Fruit fly (Drosophila melanogaster): ENCODE measurements around the gene CG15142.

Gene CG15142

dm6 chr2L:17466950-17467349, 31.7 kb downstream of the CG15142 start:
- TF ChIP-seq CG11617 (GFP tag; optimal IDR thresholded peaks at IDR 0.05) (no peak), CG14711 (tag; optimal IDR thresholded peaks at IDR 0.05) (no peak), ovo (GFP tag; optimal IDR thresholded peaks at IDR 0.05) (no peak), toe (GFP tag; optimal IDR thresholded peaks at IDR 0.05) (no peak), Hr96 (GFP tag; optimal IDR thresholded peaks at IDR 0.05) (no peak), Crg-1 (GFP tag; optimal IDR thresholded peaks at IDR 0.05) (no peak), Clk (GFP tag; optimal IDR thresholded peaks at IDR 0.05) (no peak)

- no peak for TF ChIP-seq CG1620 (GFP tag; optimal IDR thresholded peaks at IDR 0.05)
- no peak for TF ChIP-seq pad (GFP tag; optimal IDR thresholded peaks at IDR 0.05)
- TF ChIP-seq Mnt (GFP tag; optimal IDR thresholded peaks at IDR 0.05) = no peak
- no peak for TF ChIP-seq Crg-1 (GFP tag; optimal IDR thresholded peaks at IDR 0.05)
- peak; percentile 23 for TF ChIP-seq CG7101 (tag; optimal IDR thresholded peaks at IDR 0.05)
- peak; percentile 37 for TF ChIP-seq Hr96 (GFP tag; optimal IDR thresholded peaks at IDR 0.05)
- TF ChIP-seq CG7045 (GFP tag; optimal IDR thresholded peaks at IDR 0.05) = peak; percentile 61
- TF ChIP-seq kay (GFP tag; ENCODE audit: borderline replicate concordance) = peak; percentile 30
- peak; percentile 21 for TF ChIP-seq toe (GFP tag; optimal IDR thresholded peaks at IDR 0.05)
- no peak for TF ChIP-seq CG11617 (GFP tag; optimal IDR thresholded peaks at IDR 0.05)
- no peak for TF ChIP-seq CG33017 (tag; optimal IDR thresholded peaks at IDR 0.05)
- TF ChIP-seq CG5204 (GFP tag; optimal IDR thresholded peaks at IDR 0.05) = no peak
- TF ChIP-seq CG12768 (GFP tag; optimal IDR thresholded peaks at IDR 0.05) = no peak
These were observed 32.5 kb downstream of the CG15142 start for dm6 chr2L:17465915-17466677.

- TF ChIP-seq Hr96 (GFP tag; optimal IDR thresholded peaks at IDR 0.05) = no peak
- no peak for TF ChIP-seq CG5204 (GFP tag; optimal IDR thresholded peaks at IDR 0.05)
- no peak for TF ChIP-seq toe (GFP tag; optimal IDR thresholded peaks at IDR 0.05)
- TF ChIP-seq cnc (optimal IDR thresholded peaks at IDR 0.05) = no peak
- TF ChIP-seq kay (GFP tag; ENCODE audit: borderline replicate concordance) = peak; percentile 70
These were observed 40.7 kb downstream of the CG15142 start, which contains the start of gene CG18563 for dm6 chr2L:17457944-17458343. CG18563 (minus strand) TSS chr2L:17458044.

dm6 chr2L:17455823-17456222, 42.8 kb downstream of the CG15142 start, which contains the start of gene SPH93:
SPH93 (minus strand) TSS chr2L:17455923.
- no peak for TF ChIP-seq cnc (optimal IDR thresholded peaks at IDR 0.05)
- TF ChIP-seq CG12768 (GFP tag; optimal IDR thresholded peaks at IDR 0.05) = no peak
- TF ChIP-seq CG7101 (tag; optimal IDR thresholded peaks at IDR 0.05) = no peak
- TF ChIP-seq Crg-1 (GFP tag; optimal IDR thresholded peaks at IDR 0.05) = no peak
- TF ChIP-seq CG1620 (GFP tag; optimal IDR thresholded peaks at IDR 0.05) = no peak
- no peak for TF ChIP-seq tj (GFP tag; optimal IDR thresholded peaks at IDR 0.05)
- TF ChIP-seq bab1 (GFP tag; optimal IDR thresholded peaks at IDR 0.05) = no peak
- TF ChIP-seq CG14711 (tag; optimal IDR thresholded peaks at IDR 0.05) = no peak
- no peak for TF ChIP-seq kay (GFP tag; ENCODE audit: borderline replicate concordance)
- TF ChIP-seq CG7045 (GFP tag; optimal IDR thresholded peaks at IDR 0.05) = no peak
- TF ChIP-seq CG5204 (GFP tag; optimal IDR thresholded peaks at IDR 0.05) = no peak
- no peak for TF ChIP-seq cic (GFP tag; optimal IDR thresholded peaks at IDR 0.05)
- no peak for TF ChIP-seq CG33017 (tag; optimal IDR thresholded peaks at IDR 0.05)

dm6 chr2L:17452624-17453023, 46.0 kb downstream of the CG15142 start, which contains the start of gene CG5050:
CG5050 (plus strand) TSS chr2L:17452924.
- TF ChIP-seq CG12768 (GFP tag; optimal IDR thresholded peaks at IDR 0.05) (no peak), tj (GFP tag; optimal IDR thresholded peaks at IDR 0.05) (no peak), ovo (GFP tag; optimal IDR thresholded peaks at IDR 0.05) (no peak), CG5204 (GFP tag; optimal IDR thresholded peaks at IDR 0.05) (no peak), CG7045 (GFP tag; optimal IDR thresholded peaks at IDR 0.05) (no peak), Hr96 (GFP tag; optimal IDR thresholded peaks at IDR 0.05) (no peak), cic (GFP tag; optimal IDR thresholded peaks at IDR 0.05) (no peak), CG11617 (GFP tag; optimal IDR thresholded peaks at IDR 0.05) (no peak), Clk (GFP tag; optimal IDR thresholded peaks at IDR 0.05) (no peak), CG1620 (GFP tag; optimal IDR thresholded peaks at IDR 0.05) (no peak)

dm6 chr2L:17452084-17452483, 46.5 kb downstream of the CG15142 start:
- TF ChIP-seq bab1 (GFP tag; optimal IDR thresholded peaks at IDR 0.05) = no peak
- no peak for TF ChIP-seq CG5204 (GFP tag; optimal IDR thresholded peaks at IDR 0.05)

dm6 chr2L:17450505-17451415, 47.9 kb downstream of the CG15142 start:
- TF ChIP-seq cic (GFP tag; optimal IDR thresholded peaks at IDR 0.05) = peak; percentile 98
- TF ChIP-seq cnc (optimal IDR thresholded peaks at IDR 0.05) = peak; percentile 85 to 87
- TF ChIP-seq CG1620 (GFP tag; optimal IDR thresholded peaks at IDR 0.05) = no peak
- peak; percentile 73 for TF ChIP-seq CG7045 (GFP tag; optimal IDR thresholded peaks at IDR 0.05)
- TF ChIP-seq CG12768 (GFP tag; optimal IDR thresholded peaks at IDR 0.05) = peak; percentile 51
- peak; percentile 66 for TF ChIP-seq CG5204 (GFP tag; optimal IDR thresholded peaks at IDR 0.05)
- peak; percentile 33 for TF ChIP-seq toe (GFP tag; optimal IDR thresholded peaks at IDR 0.05)
- TF ChIP-seq pad (GFP tag; optimal IDR thresholded peaks at IDR 0.05) = peak; percentile 30
- TF ChIP-seq tj (GFP tag; optimal IDR thresholded peaks at IDR 0.05) = peak; percentile 21
- TF ChIP-seq Hr96 (GFP tag; optimal IDR thresholded peaks at IDR 0.05) = peak; percentile 35
- peak; percentile 75 for TF ChIP-seq CG11617 (GFP tag; optimal IDR thresholded peaks at IDR 0.05)
- TF ChIP-seq CG33017 (tag; optimal IDR thresholded peaks at IDR 0.05) = peak; percentile 64
- peak; percentile 75 for TF ChIP-seq CG7101 (tag; optimal IDR thresholded peaks at IDR 0.05)
- TF ChIP-seq ovo (GFP tag; optimal IDR thresholded peaks at IDR 0.05) = no peak
- peak; percentile 99 for TF ChIP-seq kay (GFP tag; ENCODE audit: borderline replicate concordance)
- TF ChIP-seq Mnt (GFP tag; optimal IDR thresholded peaks at IDR 0.05) = peak; percentile 19
- peak; percentile 55 for TF ChIP-seq Crg-1 (GFP tag; optimal IDR thresholded peaks at IDR 0.05)
- peak; percentile 40 for TF ChIP-seq bab1 (GFP tag; optimal IDR thresholded peaks at IDR 0.05)
- no peak for TF ChIP-seq Clk (GFP tag; optimal IDR thresholded peaks at IDR 0.05)
- peak; percentile 68 for TF ChIP-seq CG14711 (tag; optimal IDR thresholded peaks at IDR 0.05)

Measured in whole organism, adult.